Worm (Caenorhabditis elegans) whole organism, L4/young adult: ENCODE data around the gene irld-21.

Source experiments
- W03F9.2 ChIP-seq: fragments of 150-350 bp; optimal IDR thresholded peaks from 2 replicates; lab custom pipeline; 2014; ENCODE audit warnings: missing biosample characterization, missing genetic modification characterization
- him-1 ChIP-seq: sonication (generic microtip); optimal IDR thresholded peaks from 2 replicates; lab custom pipeline; 2016; ENCODE audit warnings: missing genotype, missing genetic modification reagents, missing genetic modification characterization, missing compliant biosample characterization

DNA sequence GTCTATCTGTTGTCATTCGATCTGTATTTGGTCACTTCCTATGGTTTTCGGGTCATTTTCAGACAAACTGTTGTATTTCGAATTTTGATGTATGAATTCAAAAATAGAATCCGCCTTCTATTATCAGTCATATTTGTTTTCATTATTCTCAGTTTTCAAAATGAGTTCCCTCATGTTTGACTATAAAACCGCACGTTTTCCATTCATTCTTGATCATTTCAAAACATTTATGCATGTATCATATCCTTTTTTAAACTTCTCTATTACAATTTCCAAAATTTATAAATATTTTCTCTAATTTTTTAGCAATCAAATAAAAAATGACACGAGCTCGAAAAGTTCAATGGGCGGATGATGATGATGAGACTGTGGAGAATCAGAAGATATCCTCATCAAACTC, 15.7 kb upstream of the irld-21 start, which contains the start of gene K08F4.12:
- TF ChIP-seq him-1 (tag; lab: Kevin White, UChicago), result no peak
- no peak for TF ChIP-seq W03F9.2
